Worm (Caenorhabditis elegans) whole organism, L2 larva: ENCODE measurements around the gene F58H1.2.

Source experiments
- F13H6.1 ChIP-seq: sonication (generic microtip); optimal IDR thresholded peaks from 2 replicates; lab custom pipeline; 2016; ENCODE audit warnings: missing genetic modification characterization, missing compliant biosample characterization
- R02D3.7 ChIP-seq: fragments of 150-350 bp; optimal IDR thresholded peaks from 2 replicates; lab custom pipeline; 2014; ENCODE audit warnings: missing biosample characterization, missing genetic modification characterization
- Y55F3AM.14 ChIP-seq: fragments of 200-800 bp; sonication (Bioruptor generic); optimal IDR thresholded peaks from 2 replicates; lab custom pipeline; 2018; ENCODE audit warnings: mild to moderate bottlenecking, missing genetic modification characterization, missing compliant biosample characterization
- ZK546.5 ChIP-seq: sonication (generic microtip); optimal IDR thresholded peaks from 2 replicates; lab custom pipeline; 2017; ENCODE audit warnings: missing biosample characterization, missing genetic modification characterization
- alr-1 ChIP-seq: fragments of 150-350 bp; optimal IDR thresholded peaks from 2 replicates; lab custom pipeline; 2014; ENCODE audit warnings: missing biosample characterization, missing genetic modification characterization
- aly-2 ChIP-seq: fragments of 150-350 bp; optimal IDR thresholded peaks from 2 replicates; lab custom pipeline; 2014; ENCODE audit warnings: missing biosample characterization, missing genetic modification characterization
- ama-1 ChIP-seq: fragments of 150-350 bp; optimal IDR thresholded peaks from 2 replicates; lab custom pipeline; 2018; ENCODE audit warnings: inconsistent platforms
- blmp-1 ChIP-seq: sonication (generic microtip); optimal IDR thresholded peaks from 2 replicates; lab custom pipeline; 2017; ENCODE audit warnings: missing genetic modification characterization, mild to moderate bottlenecking, missing compliant biosample characterization, antibody characterized with exemption, moderate library complexity; ENCODE audit not compliant: insufficient read depth
- ceh-82 ChIP-seq: fragments of 150-350 bp; optimal IDR thresholded peaks from 2 replicates; lab custom pipeline; 2014; ENCODE audit warnings: missing biosample characterization, missing genetic modification characterization
- crh-2 ChIP-seq: sonication (generic microtip); optimal IDR thresholded peaks from 2 replicates; lab custom pipeline; 2017; ENCODE audit warnings: missing biosample characterization, missing genetic modification characterization
- dmd-4 ChIP-seq: sonication (generic microtip); optimal IDR thresholded peaks from 2 replicates; lab custom pipeline; 2017; ENCODE audit warnings: missing biosample characterization, missing genetic modification characterization
- egl-27 ChIP-seq: sonication (generic microtip); optimal IDR thresholded peaks from 3 replicates; lab custom pipeline; 2017; ENCODE audit warnings: missing biosample characterization, missing genetic modification reagents, missing genetic modification characterization
- elt-1 ChIP-seq: fragments of 150-350 bp; optimal IDR thresholded peaks from 2 replicates; lab custom pipeline; 2014; ENCODE audit warnings: missing biosample characterization, missing genetic modification characterization
- elt-3 ChIP-seq: sonication (generic microtip); optimal IDR thresholded peaks from 2 replicates; lab custom pipeline; 2017; ENCODE audit warnings: missing biosample characterization, missing genetic modification characterization
- fos-1 ChIP-seq: fragments of 150-350 bp; optimal IDR thresholded peaks from 2 replicates; lab custom pipeline; 2014; ENCODE audit warnings: missing biosample characterization, missing genetic modification characterization
- gmeb-1 ChIP-seq: fragments of 150-350 bp; optimal IDR thresholded peaks from 2 replicates; lab custom pipeline; 2014; ENCODE audit warnings: missing biosample characterization, missing genetic modification characterization
- lin-11 ChIP-seq: fragments of 150-350 bp; sonication (generic microtip); optimal IDR thresholded peaks from 2 replicates; lab custom pipeline; 2014; ENCODE audit warnings: missing biosample characterization, missing genetic modification characterization, inconsistent platforms, mixed read lengths
- lin-13 ChIP-seq: fragments of 150-350 bp; optimal IDR thresholded peaks from 2 replicates; lab custom pipeline; 2014; ENCODE audit warnings: missing biosample characterization, missing genetic modification reagents, missing genetic modification characterization
- lin-39 ChIP-seq: fragments of 150-350 bp; optimal IDR thresholded peaks from 2 replicates; lab custom pipeline; 2014; ENCODE audit warnings: missing biosample characterization, missing genetic modification reagents, missing genetic modification characterization
- mab-5 ChIP-seq: fragments of 150-350 bp; optimal IDR thresholded peaks from 2 replicates; lab custom pipeline; 2014; ENCODE audit warnings: missing biosample characterization, missing genetic modification characterization
- mdl-1 ChIP-seq, 2 experiments: fragments of 150-350 bp in 1 of 2; sonication (generic microtip) in 1 of 2; optimal IDR thresholded peaks; 2 replicates each; lab custom pipeline; 2017; ENCODE audit warnings: missing biosample characterization in 2 of 2, missing genetic modification characterization in 2 of 2
- nhr-10 ChIP-seq: sonication (generic microtip); optimal IDR thresholded peaks from 2 replicates; lab custom pipeline; 2017; ENCODE audit warnings: missing biosample characterization, missing genetic modification characterization
- nhr-11 ChIP-seq: fragments of 150-350 bp; optimal IDR thresholded peaks from 2 replicates; lab custom pipeline; 2014; ENCODE audit warnings: missing biosample characterization, missing genetic modification characterization
- nhr-12 ChIP-seq: fragments of 150-350 bp; optimal IDR thresholded peaks from 2 replicates; lab custom pipeline; 2014; ENCODE audit warnings: missing biosample characterization, missing genetic modification characterization
- nhr-129 ChIP-seq: fragments of 150-350 bp; optimal IDR thresholded peaks from 2 replicates; lab custom pipeline; 2014; ENCODE audit warnings: missing biosample characterization, missing genetic modification characterization
- nhr-21 ChIP-seq: fragments of 150-350 bp; optimal IDR thresholded peaks from 2 replicates; lab custom pipeline; 2014; ENCODE audit warnings: missing biosample characterization, missing genetic modification characterization
- nhr-237 ChIP-seq: fragments of 150-350 bp; optimal IDR thresholded peaks from 2 replicates; lab custom pipeline; 2014; ENCODE audit warnings: missing biosample characterization, missing genetic modification characterization
- nhr-6 ChIP-seq: fragments of 150-350 bp; optimal IDR thresholded peaks from 2 replicates; lab custom pipeline; 2014; ENCODE audit warnings: missing biosample characterization, missing genetic modification characterization
- nhr-77 ChIP-seq: fragments of 150-350 bp; optimal IDR thresholded peaks from 2 replicates; lab custom pipeline; 2014; ENCODE audit warnings: missing biosample characterization, missing genetic modification characterization
- peb-1 ChIP-seq: fragments of 150-350 bp; optimal IDR thresholded peaks from 2 replicates; lab custom pipeline; 2014; ENCODE audit warnings: missing biosample characterization, missing genetic modification characterization
- sem-4 ChIP-seq: fragments of 150-350 bp; optimal IDR thresholded peaks from 2 replicates; lab custom pipeline; 2014; ENCODE audit warnings: missing biosample characterization, missing genetic modification reagents, missing genetic modification characterization
- skn-1 ChIP-seq: sonication (generic microtip); optimal IDR thresholded peaks from 2 replicates; lab custom pipeline; 2017; ENCODE audit warnings: missing biosample characterization, missing genetic modification characterization
- sma-3 ChIP-seq: sonication (generic microtip); optimal IDR thresholded peaks from 2 replicates; lab custom pipeline; 2016; ENCODE audit warnings: missing genetic modification reagents, missing genetic modification characterization, missing compliant biosample characterization
- sma-9 ChIP-seq, 2 experiments: fragments of 150-350 bp in 1 of 2; sonication (generic microtip) in 1 of 2; optimal IDR thresholded peaks; 2 replicates each; lab custom pipeline; 2014 to 2016; ENCODE audit warnings: missing genetic modification characterization in 2 of 2, mild to moderate bottlenecking in 1 of 2, missing biosample characterization in 1 of 2, missing compliant biosample characterization in 1 of 2, missing genetic modification reagents in 1 of 2, moderate library complexity in 1 of 2
- unc-55 ChIP-seq: fragments of 150-350 bp; sonication (generic microtip); optimal IDR thresholded peaks from 3 replicates; lab custom pipeline; 2014; ENCODE audit warnings: missing biosample characterization, missing genetic modification reagents, missing genetic modification characterization
- unc-62 ChIP-seq: fragments of 150-350 bp; optimal IDR thresholded peaks from 2 replicates; lab custom pipeline; 2014; ENCODE audit warnings: missing biosample characterization, missing genetic modification reagents, missing genetic modification characterization
- zag-1 ChIP-seq: fragments of 150-350 bp; optimal IDR thresholded peaks from 2 replicates; lab custom pipeline; 2014; ENCODE audit warnings: missing biosample characterization, missing genetic modification characterization
- ztf-1 ChIP-seq: fragments of 200-800 bp; sonication (Bioruptor generic); conservative IDR thresholded peaks from 2 replicates; pipeline ENCODE4 v1.3.6; 2022; ENCODE audit warnings: missing genetic modification characterization, missing compliant biosample characterization
- ztf-4 ChIP-seq: fragments of 150-350 bp; optimal IDR thresholded peaks from 2 replicates; lab custom pipeline; 2014; ENCODE audit warnings: missing biosample characterization, missing genetic modification characterization

The F58H1.2 gene

ce11 chrV:11929046-11929590 lies at the start of gene F58H1.2:
Gene F58H1.2, plus strand, starts transcription at chrV:11929096.
- TF ChIP-seq dmd-4 (tag; lab: Kevin White, UChicago) (no peak), sma-9 (GFP tag; optimal IDR thresholded peaks at IDR 0.05; lab: Kevin White, UChicago) (no peak), sma-9 (tag; optimal IDR thresholded peaks at IDR 0.05; lab: Kevin White, UChicago) (no peak), alr-1 (tag; lab: Kevin White, UChicago) (no peak), gmeb-1 (no peak), lin-13 (GFP tag; lab: Kevin White, UChicago) (no peak), lin-39 (tag; lab: Kevin White, UChicago) (no peak), aly-2 (tag; lab: Kevin White, UChicago) (no peak), lin-11 (tag; lab: Kevin White, UChicago) (no peak), nhr-129 (tag; lab: Kevin White, UChicago) (no peak), egl-27 (tag; lab: Kevin White, UChicago) (no peak), ztf-4 (tag; lab: Kevin White, UChicago) (no peak), nhr-10 (tag; lab: Kevin White, UChicago) (no peak), ceh-82 (tag; lab: Kevin White, UChicago) (no peak), sma-3 (no peak), R02D3.7 (tag; lab: Kevin White, UChicago) (no peak)
- TF ChIP-seq, all 48 proteins: peak for 0

- TF ChIP-seq alr-1 (tag; lab: Kevin White, UChicago) (no peak), ama-1 (lab: Kevin White, UChicago) (no peak), mdl-1 (tag; optimal IDR thresholded peaks at IDR 0.05; lab: Kevin White, UChicago) (no peak), ztf-1 (GFP tag; lab: Robert Waterston, UW) (no peak), sma-3 (no peak)
Measured at ce11 chrV:11879732-11880131, 49.2 kb upstream of the F58H1.2 start, which contains the start of gene sulp-5. Gene sulp-5, plus strand, starts transcription at chrV:11880032.

ce11 chrV:11883215-11883614 lies 45.7 kb upstream of the F58H1.2 start:
- TF ChIP-seq aly-2 (tag; lab: Kevin White, UChicago) (no peak), nhr-129 (tag; lab: Kevin White, UChicago) (peak; percentile 34), sma-3 (no peak), sma-9 (GFP tag; optimal IDR thresholded peaks at IDR 0.05; lab: Kevin White, UChicago) (peak; percentile 2), sma-9 (tag; optimal IDR thresholded peaks at IDR 0.05; lab: Kevin White, UChicago) (no peak), nhr-10 (tag; lab: Kevin White, UChicago) (no peak), ZK546.5 (tag; lab: Kevin White, UChicago) (no peak)

- TF ChIP-seq nhr-129 (tag; lab: Kevin White, UChicago) (peak; percentile 65), nhr-12 (tag; lab: Kevin White, UChicago) (no peak), dmd-4 (tag; lab: Kevin White, UChicago) (no peak), aly-2 (tag; lab: Kevin White, UChicago) (no peak), lin-39 (tag; lab: Kevin White, UChicago) (no peak), F13H6.1 (tag; lab: Kevin White, UChicago) (peak; percentile 4), nhr-10 (tag; lab: Kevin White, UChicago) (no peak), crh-2 (tag; lab: Kevin White, UChicago) (peak; percentile 44), gmeb-1 (no peak), sma-9 (GFP tag; optimal IDR thresholded peaks at IDR 0.05; lab: Kevin White, UChicago) (peak; percentile 71), sma-9 (tag; optimal IDR thresholded peaks at IDR 0.05; lab: Kevin White, UChicago) (no peak), nhr-11 (no peak), fos-1 (peak; percentile 50)
- TF ChIP-seq, all 48 proteins: peak for 5
Measured at ce11 chrV:11885087-11885486, 43.8 kb upstream of the F58H1.2 start.

- no peak for TF ChIP-seq Y55F3AM.14
- no peak for TF ChIP-seq ZK546.5 (tag; lab: Kevin White, UChicago)
- no peak for TF ChIP-seq elt-3
- TF ChIP-seq dmd-4 (tag; lab: Kevin White, UChicago), result no peak
- peak; percentile 91 for TF ChIP-seq nhr-129 (tag; lab: Kevin White, UChicago)
- TF ChIP-seq aly-2 (tag; lab: Kevin White, UChicago), result no peak
- TF ChIP-seq nhr-12 (tag; lab: Kevin White, UChicago), result no peak
- TF ChIP-seq ceh-82 (tag; lab: Kevin White, UChicago), result no peak
- no peak for TF ChIP-seq lin-11 (tag; lab: Kevin White, UChicago)
- TF ChIP-seq alr-1 (tag; lab: Kevin White, UChicago), result no peak
- TF ChIP-seq zag-1 (tag; lab: Kevin White, UChicago), result no peak
- TF ChIP-seq blmp-1 (tag; lab: Kevin White, UChicago), result peak; percentile 69
- TF ChIP-seq nhr-21 (tag; lab: Kevin White, UChicago), result peak; percentile 58
- TF ChIP-seq fos-1, result peak; percentile 10
- no peak for TF ChIP-seq nhr-237
- no peak for TF ChIP-seq skn-1
- no peak for TF ChIP-seq peb-1 (tag; lab: Kevin White, UChicago)
- no peak for TF ChIP-seq elt-1
- no peak for TF ChIP-seq unc-55
- peak in 1 of 2 experiments; percentile 84 for TF ChIP-seq mdl-1 (tag; optimal IDR thresholded peaks at IDR 0.05; lab: Kevin White, UChicago)
- TF ChIP-seq lin-13 (GFP tag; lab: Kevin White, UChicago), result peak; percentile 25
- no peak for TF ChIP-seq mab-5 (tag; lab: Kevin White, UChicago)
- TF ChIP-seq F13H6.1 (tag; lab: Kevin White, UChicago), result peak; percentile 87
- TF ChIP-seq lin-39 (tag; lab: Kevin White, UChicago), result no peak
- TF ChIP-seq ama-1 (lab: Kevin White, UChicago), result no peak
- TF ChIP-seq ztf-4 (tag; lab: Kevin White, UChicago), result peak; percentile 60
- peak; percentile 3 for TF ChIP-seq nhr-6 (tag; lab: Kevin White, UChicago)
- TF ChIP-seq ztf-1 (GFP tag; lab: Robert Waterston, UW), result no peak
- TF ChIP-seq nhr-77, result no peak
- TF ChIP-seq nhr-10 (tag; lab: Kevin White, UChicago), result no peak
- no peak for TF ChIP-seq unc-62 (GFP tag; lab: Kevin White, UChicago)
- TF ChIP-seq gmeb-1, result peak; percentile 70
- TF ChIP-seq sem-4 (tag; lab: Kevin White, UChicago), result no peak
Measured at ce11 chrV:11885939-11886338, 43.0 kb upstream of the F58H1.2 start.
